Fruit fly (Drosophila melanogaster): Measurements from ENCODE around the gene CG31368.

The CG31368 gene

dm6 chr3R:11920605-11921004 lies 38.0 kb downstream of the CG31368 start (continued):
- TF ChIP-seq Mio (GFP tag; optimal IDR thresholded peaks at IDR 0.05) (no peak), h (GFP tag; optimal IDR thresholded peaks at IDR 0.05) (peak; percentile 59)

dm6 chr3R:11930962-11931361 lies 48.4 kb downstream of the CG31368 start, which contains the start of gene CG14731:
CG14731 (plus strand) TSS chr3R:11931262.
- no peak for TF ChIP-seq N (GFP tag; optimal IDR thresholded peaks at IDR 0.05)
- TF ChIP-seq Hr83 (GFP tag; optimal IDR thresholded peaks at IDR 0.05; ENCODE audit: poor library complexity, severe bottlenecking), result no peak
- TF ChIP-seq tai (GFP tag; optimal IDR thresholded peaks at IDR 0.05), result no peak
- TF ChIP-seq dl (GFP tag; optimal IDR thresholded peaks at IDR 0.05; ENCODE audit: insufficient read depth in 1 of 2, partially characterized antibody in 2 of 2), result no peak

- no peak for TF ChIP-seq rgr (GFP tag; optimal IDR thresholded peaks at IDR 0.05)
- TF ChIP-seq Rel (GFP tag; optimal IDR thresholded peaks at IDR 0.05), result no peak
- TF ChIP-seq Rel (tag; optimal IDR thresholded peaks at IDR 0.05), result no peak
- no peak for TF ChIP-seq Mio (GFP tag; optimal IDR thresholded peaks at IDR 0.05)
- no peak for TF ChIP-seq Hr83 (GFP tag; optimal IDR thresholded peaks at IDR 0.05; ENCODE audit: poor library complexity, severe bottlenecking)
- TF ChIP-seq CG9705 (GFP tag; optimal IDR thresholded peaks at IDR 0.05), result no peak
- TF ChIP-seq Jra (GFP tag; optimal IDR thresholded peaks at IDR 0.05), result no peak
- no peak for TF ChIP-seq h (GFP tag; optimal IDR thresholded peaks at IDR 0.05)
- TF ChIP-seq Dfd (GFP tag; optimal IDR thresholded peaks at IDR 0.05), result no peak
- TF ChIP-seq sv (GFP tag; optimal IDR thresholded peaks at IDR 0.05), result no peak
Observed at dm6 chr3R:11933903-11934302, 51.3 kb downstream of the CG31368 start.

- no peak for TF ChIP-seq dmrt93B (GFP tag; optimal IDR thresholded peaks at IDR 0.05)
- TF ChIP-seq fru (GFP tag; optimal IDR thresholded peaks at IDR 0.05), result peak; percentile 52
- no peak for TF ChIP-seq Hnf4 (GFP tag; optimal IDR thresholded peaks at IDR 0.05)
- peak; percentile 31 for TF ChIP-seq OdsH (GFP tag; optimal IDR thresholded peaks at IDR 0.05)
- TF ChIP-seq brk (GFP tag; optimal IDR thresholded peaks at IDR 0.05), result no peak
- no peak for TF ChIP-seq sv (GFP tag; optimal IDR thresholded peaks at IDR 0.05)
- no peak for TF ChIP-seq HLH106 (tag; optimal IDR thresholded peaks at IDR 0.05)
- peak; percentile 43 for TF ChIP-seq h (GFP tag; optimal IDR thresholded peaks at IDR 0.05)
- TF ChIP-seq Myc (optimal IDR thresholded peaks at IDR 0.05), result no peak
- no peak for TF ChIP-seq lola (GFP tag; optimal IDR thresholded peaks at IDR 0.05)
- peak; percentile 51 for TF ChIP-seq psq (GFP tag; optimal IDR thresholded peaks at IDR 0.05)
- no peak for TF ChIP-seq Dfd (GFP tag; optimal IDR thresholded peaks at IDR 0.05)
- TF ChIP-seq Sp1 (GFP tag; optimal IDR thresholded peaks at IDR 0.05), result no peak
- no peak for TF ChIP-seq CG9705 (GFP tag; optimal IDR thresholded peaks at IDR 0.05)
- no peak for TF ChIP-seq N (GFP tag; optimal IDR thresholded peaks at IDR 0.05)
- TF ChIP-seq Vsx2 (GFP tag; optimal IDR thresholded peaks at IDR 0.05; ENCODE audit: partially characterized antibody), result peak; percentile 30
- TF ChIP-seq ey (GFP tag; optimal IDR thresholded peaks at IDR 0.05), result peak; percentile 44
- peak; percentile 26 for TF ChIP-seq Hr83 (GFP tag; optimal IDR thresholded peaks at IDR 0.05; ENCODE audit: poor library complexity, severe bottlenecking)
- peak; percentile 2 to 26 for TF ChIP-seq dl (GFP tag; optimal IDR thresholded peaks at IDR 0.05; ENCODE audit: insufficient read depth in 1 of 2, partially characterized antibody in 2 of 2)
- TF ChIP-seq Dif (GFP tag; optimal IDR thresholded peaks at IDR 0.05; ENCODE audit: partially characterized antibody), result peak; percentile 48
- peak; percentile 20 for TF ChIP-seq br (GFP tag; optimal IDR thresholded peaks at IDR 0.05)
- peak; percentile 21 for TF ChIP-seq rgr (GFP tag; optimal IDR thresholded peaks at IDR 0.05)
- TF ChIP-seq Rel (GFP tag; optimal IDR thresholded peaks at IDR 0.05), result peak; percentile 8
- TF ChIP-seq Rel (tag; optimal IDR thresholded peaks at IDR 0.05), result no peak
- peak; percentile 67 for TF ChIP-seq CrebA (GFP tag; optimal IDR thresholded peaks at IDR 0.05; ENCODE audit: borderline replicate concordance)
- TF ChIP-seq usp (GFP tag; optimal IDR thresholded peaks at IDR 0.05), result no peak
- TF ChIP-seq Hr78 (GFP tag; optimal IDR thresholded peaks at IDR 0.05), result no peak
- TF ChIP-seq Mio (GFP tag; optimal IDR thresholded peaks at IDR 0.05), result no peak
- TF ChIP-seq dsf (GFP tag; optimal IDR thresholded peaks at IDR 0.05; ENCODE audit: borderline replicate concordance), result no peak
- TF ChIP-seq pan (optimal IDR thresholded peaks at IDR 0.05), result no peak
- TF ChIP-seq tai (GFP tag; optimal IDR thresholded peaks at IDR 0.05), result no peak
- no peak for TF ChIP-seq CG32264 (GFP tag; optimal IDR thresholded peaks at IDR 0.05)
- TF ChIP-seq woc (GFP tag; optimal IDR thresholded peaks at IDR 0.05), result peak; percentile 56
- TF ChIP-seq Jra (GFP tag; optimal IDR thresholded peaks at IDR 0.05), result peak; percentile 9
- no peak for TF ChIP-seq GATAd (GFP tag; optimal IDR thresholded peaks at IDR 0.05)
- no peak for TF ChIP-seq Abd-B (GFP tag; optimal IDR thresholded peaks at IDR 0.05)
- TF ChIP-seq foxo (GFP tag; optimal IDR thresholded peaks at IDR 0.05), result peak in 1 of 2 experiments; percentile 55
- TF ChIP-seq jim (GFP tag; optimal IDR thresholded peaks at IDR 0.05), result no peak
- TF ChIP-seq sage (GFP tag; optimal IDR thresholded peaks at IDR 0.05), result peak; percentile 32
Observed at dm6 chr3R:11937427-11938114, 55.0 kb downstream of the CG31368 start.
